Worm (Caenorhabditis elegans) whole organism, late embryonic: ENCODE measurements around the gene C05B5.4.

Source experiments
- eyg-1 ChIP-seq: sonication (generic microtip); optimal IDR thresholded peaks from 2 replicates; lab custom pipeline; 2016; ENCODE audit warnings: missing genotype, missing genetic modification characterization, missing compliant biosample characterization
- pha-4 ChIP-seq: fragments of 150-350 bp; optimal IDR thresholded peaks from 2 replicates; lab custom pipeline; 2018; ENCODE audit warnings: missing biosample characterization, missing genetic modification reagents, missing genetic modification characterization

DNA sequence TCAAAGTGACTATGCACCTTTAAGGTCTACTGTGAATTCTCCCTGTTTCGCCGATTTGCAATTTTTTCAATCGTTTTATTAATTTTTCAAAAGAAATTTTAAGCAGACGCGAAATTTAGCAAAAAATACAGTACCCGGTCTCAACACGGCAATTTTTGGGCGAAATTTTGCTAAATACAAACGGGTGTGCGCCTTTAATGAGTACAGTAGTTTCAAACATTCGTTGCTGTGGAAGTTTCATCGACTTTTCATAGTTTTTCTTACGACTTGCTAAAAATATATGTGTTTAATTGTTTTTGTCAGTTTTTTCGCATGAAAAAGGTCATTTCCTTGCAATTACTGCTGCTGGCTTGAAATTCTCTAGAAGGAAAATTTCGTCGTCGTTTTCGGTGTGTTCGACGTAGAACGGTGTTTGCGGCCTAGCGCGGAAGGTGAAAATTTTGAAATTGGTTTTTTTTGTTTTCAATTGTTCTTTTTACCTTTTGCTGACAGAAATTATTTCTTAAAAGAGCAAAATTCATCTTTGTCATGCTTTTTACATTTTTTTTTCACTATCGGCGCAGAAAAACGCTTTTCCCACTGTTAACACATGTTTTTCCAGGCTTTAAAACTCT is 46.8 kb upstream of the C05B5.4 start, which contains the start of gene K03H1.7:
- TF ChIP-seq pha-4 (tag; lab: Kevin White, UChicago) (no peak), eyg-1 (tag; lab: Kevin White, UChicago) (no peak)
